Worm (Caenorhabditis elegans): ENCODE results near the gene msp-64.

ce11 chrII:5858322-5858721 is 48.2 kb upstream of the msp-64 start, which contains the start of gene F55C12.4:
- TF ChIP-seq ceh-82 (tag; optimal IDR thresholded peaks at IDR 0.05) (no peak), nhr-76 (tag; optimal IDR thresholded peaks at IDR 0.05) (no peak), nhr-12 (tag; optimal IDR thresholded peaks at IDR 0.05) (no peak), ceh-28 (tag; optimal IDR thresholded peaks at IDR 0.05) (no peak), lin-15B (tag; optimal IDR thresholded peaks at IDR 0.05) (no peak), pqm-1 (tag; optimal IDR thresholded peaks at IDR 0.05) (no peak), egl-27 (tag; optimal IDR thresholded peaks at IDR 0.05) (no peak)

Data from whole organism, L3 larva.